Worm (Caenorhabditis elegans): ENCODE data around the gene Y62H9A.13.

DNA sequence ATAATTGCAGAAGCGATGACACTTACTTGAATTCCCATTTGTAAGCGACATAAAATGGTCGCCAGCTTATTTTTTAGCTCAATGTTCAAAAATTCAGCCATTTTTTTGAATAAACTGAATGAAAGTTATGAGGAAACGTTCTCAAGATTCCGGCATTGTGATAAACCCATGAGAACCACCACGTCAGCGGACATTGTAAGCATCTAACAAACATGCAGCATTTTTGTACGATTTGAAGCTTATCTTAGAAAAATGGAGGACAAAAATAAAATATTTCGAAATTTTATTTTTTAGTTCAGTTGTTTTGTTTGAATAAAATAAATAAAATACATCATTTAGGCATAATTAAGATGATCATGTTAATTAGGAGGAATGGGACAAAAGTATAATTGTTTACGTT lies 36.4 kb downstream of the Y62H9A.13 start, which contains the start of gene T08D10.4:
- TF ChIP-seq F49E8.2 (tag; optimal IDR thresholded peaks at IDR 0.05; ENCODE audit: borderline replicate concordance): no peak
- no peak for TF ChIP-seq lin-15B (tag; optimal IDR thresholded peaks at IDR 0.05)
- TF ChIP-seq nhr-76 (tag; optimal IDR thresholded peaks at IDR 0.05): no peak
- no peak for TF ChIP-seq pqm-1 (tag; optimal IDR thresholded peaks at IDR 0.05)

Measured in whole organism, L4 larva.